Fruit fly (Drosophila melanogaster): ENCODE data around the gene GstD9.

The GstD9 gene

DNA sequence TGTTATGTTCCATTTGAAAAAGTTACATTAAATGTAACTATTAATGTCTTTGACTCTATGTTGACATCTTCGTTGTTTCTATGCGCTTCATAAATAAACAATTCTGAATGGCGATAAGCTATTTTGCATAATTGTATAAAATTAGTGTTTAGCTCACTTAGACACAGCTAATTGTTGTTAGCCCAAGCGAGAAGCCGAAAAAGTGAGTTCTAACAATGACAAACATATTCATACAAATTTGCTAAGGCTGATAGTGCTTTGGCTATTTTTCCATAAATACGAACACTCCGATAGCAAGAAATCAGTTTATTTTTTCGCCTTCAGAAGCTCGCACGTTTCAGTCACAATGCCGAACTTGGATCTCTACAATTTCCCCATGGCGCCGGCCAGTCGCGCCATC lies 10.8 kb upstream of the GstD9 start, which contains the start of gene GstD7:
Gene GstD7 (plus strand): TSS at position 301 of the 400 bp plus-strand sequence.
- no peak for TF ChIP-seq CG9876 (GFP tag; optimal IDR thresholded peaks at IDR 0.05)
- no peak for TF ChIP-seq vnd (GFP tag; IDR thresholded peaks at IDR 0.05; ENCODE audit: partially characterized antibody)
- TF ChIP-seq wdn (GFP tag; IDR thresholded peaks at IDR 0.05), result no peak
- no peak for TF ChIP-seq row (GFP tag; IDR thresholded peaks at IDR 0.05)
- no peak for TF ChIP-seq so (GFP tag; IDR thresholded peaks at IDR 0.05)
- TF ChIP-seq toy (GFP tag; IDR thresholded peaks at IDR 0.05), result no peak
- no peak for TF ChIP-seq CG14860 (GFP tag; IDR thresholded peaks at IDR 0.05; ENCODE audit: partially characterized antibody)
- no peak for TF ChIP-seq CG12071 (GFP tag; optimal IDR thresholded peaks at IDR 0.05)
- no peak for TF ChIP-seq ems (GFP tag; optimal IDR thresholded peaks at IDR 0.05)
- TF ChIP-seq inv (GFP tag; IDR thresholded peaks at IDR 0.05; ENCODE audit: partially characterized antibody), result no peak
- no peak for TF ChIP-seq CG8089 (GFP tag; optimal IDR thresholded peaks at IDR 0.05)

- TF ChIP-seq CG3407 (GFP tag; optimal IDR thresholded peaks at IDR 0.05), result no peak
- no peak for TF ChIP-seq CG10979 (tag; optimal IDR thresholded peaks at IDR 0.05)
- no peak for TF ChIP-seq tup (GFP tag; optimal IDR thresholded peaks at IDR 0.05)
Observed at dm6 chr3R:12376828-12377227, 9.5 kb upstream of the GstD9 start, which contains the start of gene GstD6. Gene GstD6 (plus strand): TSS chr3R:12377128.

- TF ChIP-seq disco-r (GFP tag; optimal IDR thresholded peaks at IDR 0.05), result no peak
- TF ChIP-seq CG12659 (GFP tag; optimal IDR thresholded peaks at IDR 0.05), result no peak
- TF ChIP-seq stwl (tag; optimal IDR thresholded peaks at IDR 0.05), result peak; percentile 98
- no peak for TF ChIP-seq CG34376 (GFP tag; optimal IDR thresholded peaks at IDR 0.05)
- no peak for TF ChIP-seq pb (GFP tag; optimal IDR thresholded peaks at IDR 0.05)
- TF ChIP-seq tll (GFP tag; optimal IDR thresholded peaks at IDR 0.05), result no peak
- TF ChIP-seq amos (GFP tag; IDR thresholded peaks at IDR 0.05; ENCODE audit: partially characterized antibody), result 0 out of 2 replicates have a peak, but pooled peaks have one; percentile 8
- TF ChIP-seq Ets65A (GFP tag), result no peak
- TF ChIP-seq CG11456 (GFP tag; IDR thresholded peaks at IDR 0.05), result no peak
- no peak for TF ChIP-seq CG4820 (GFP tag; optimal IDR thresholded peaks at IDR 0.05)
- peak; percentile 5 for TF ChIP-seq CG10267 (tag; optimal IDR thresholded peaks at IDR 0.05)
- peak; percentile 2 for TF ChIP-seq CG8924 (tag; optimal IDR thresholded peaks at IDR 0.05)
- TF ChIP-seq exex (tag; optimal IDR thresholded peaks at IDR 0.05), result peak; percentile 62
- TF ChIP-seq Fer1 (GFP tag; optimal IDR thresholded peaks at IDR 0.05), result no peak
- TF ChIP-seq cg (GFP tag; optimal IDR thresholded peaks at IDR 0.05), result peak; percentile 10
- TF ChIP-seq caup (GFP tag; optimal IDR thresholded peaks at IDR 0.05; ENCODE audit: severe bottlenecking), result no peak
- no peak for TF ChIP-seq CG8765 (GFP tag; IDR thresholded peaks at IDR 0.05)
- TF ChIP-seq sd (tag; optimal IDR thresholded peaks at IDR 0.05), result no peak
- no peak for TF ChIP-seq shn (GFP tag; optimal IDR thresholded peaks at IDR 0.05)
Observed at dm6 chr3R:12375258-12375783, 8.0 kb upstream of the GstD9 start, which contains the start of gene GstD5. Gene GstD5 (plus strand): TSS chr3R:12375733.

dm6 chr3R:12373800-12374199 lies 6.4 kb upstream of the GstD9 start, which contains the start of gene GstD4:
Gene GstD4 (plus strand): TSS chr3R:12374100.
- no peak for TF ChIP-seq MTF-1 (GFP tag; optimal IDR thresholded peaks at IDR 0.05; ENCODE audit: borderline replicate concordance)
- no peak for TF ChIP-seq nau (GFP tag; optimal IDR thresholded peaks at IDR 0.05)
- TF ChIP-seq sug (tag; optimal IDR thresholded peaks at IDR 0.05), result no peak
- peak; percentile 23 for TF ChIP-seq exex (tag; optimal IDR thresholded peaks at IDR 0.05)
- TF ChIP-seq CG6683 (GFP tag; optimal IDR thresholded peaks at IDR 0.05), result no peak
- no peak for TF ChIP-seq Dref (GFP tag; IDR thresholded peaks at IDR 0.05)
- no peak for TF ChIP-seq CG3995 (GFP tag; optimal IDR thresholded peaks at IDR 0.05)
- no peak for TF ChIP-seq CG11085 (GFP tag; IDR thresholded peaks at IDR 0.05)
